Worm (Caenorhabditis elegans): ENCODE results near the gene col-116.

The col-116 gene

ce11 chrIV:8355592-8355991, at the start of gene col-116, which contains the start of gene F17E9.2:
col-116 (plus strand) TSS chrIV:8355906.
F17E9.2 (plus strand) TSS chrIV:8355892.
- TF ChIP-seq elt-2 (tag; optimal IDR thresholded peaks at IDR 0.05): no peak
- no peak for TF ChIP-seq pros-1 (tag; optimal IDR thresholded peaks at IDR 0.05)
- no peak for TF ChIP-seq fax-1 (tag; optimal IDR thresholded peaks at IDR 0.05)
- TF ChIP-seq hlh-6 (tag; optimal IDR thresholded peaks at IDR 0.05): no peak
- no peak for TF ChIP-seq sdc-2 (tag; optimal IDR thresholded peaks at IDR 0.05)
- TF ChIP-seq hlh-13 (GFP tag; optimal IDR thresholded peaks at IDR 0.05): no peak
- TF ChIP-seq ceh-18 (tag; optimal IDR thresholded peaks at IDR 0.05): no peak
- TF ChIP-seq ref-2 (tag; optimal IDR thresholded peaks at IDR 0.05): no peak
- no peak for TF ChIP-seq ama-1 (optimal IDR thresholded peaks at IDR 0.05)
- TF ChIP-seq sox-4 (tag; optimal IDR thresholded peaks at IDR 0.05): no peak
- no peak for TF ChIP-seq npax-4 (tag; optimal IDR thresholded peaks at IDR 0.05)
- no peak for TF ChIP-seq ceh-14 (tag; optimal IDR thresholded peaks at IDR 0.05)
- no peak for TF ChIP-seq lin-11 (tag; optimal IDR thresholded peaks at IDR 0.05)
- TF ChIP-seq ceh-9 (tag; optimal IDR thresholded peaks at IDR 0.05): no peak
- TF ChIP-seq ceh-45 (GFP tag; IDR thresholded peaks at IDR 0.05): no peak
- TF ChIP-seq F13H6.1 (tag; optimal IDR thresholded peaks at IDR 0.05): no peak
- TF ChIP-seq pag-3 (tag; optimal IDR thresholded peaks at IDR 0.05; ENCODE audit: borderline replicate concordance): no peak
- TF ChIP-seq mec-3 (tag; optimal IDR thresholded peaks at IDR 0.05; ENCODE audit: borderline replicate concordance): no peak

ce11 chrIV:8307408-8307807, 48.3 kb upstream of the col-116 start:
- TF ChIP-seq dmd-4 (tag; optimal IDR thresholded peaks at IDR 0.05; ENCODE audit: borderline replicate concordance) (no peak), ref-2 (tag; optimal IDR thresholded peaks at IDR 0.05) (no peak), lim-6 (tag; optimal IDR thresholded peaks at IDR 0.05) (no peak), odd-2 (tag; optimal IDR thresholded peaks at IDR 0.05) (no peak)

DNA sequence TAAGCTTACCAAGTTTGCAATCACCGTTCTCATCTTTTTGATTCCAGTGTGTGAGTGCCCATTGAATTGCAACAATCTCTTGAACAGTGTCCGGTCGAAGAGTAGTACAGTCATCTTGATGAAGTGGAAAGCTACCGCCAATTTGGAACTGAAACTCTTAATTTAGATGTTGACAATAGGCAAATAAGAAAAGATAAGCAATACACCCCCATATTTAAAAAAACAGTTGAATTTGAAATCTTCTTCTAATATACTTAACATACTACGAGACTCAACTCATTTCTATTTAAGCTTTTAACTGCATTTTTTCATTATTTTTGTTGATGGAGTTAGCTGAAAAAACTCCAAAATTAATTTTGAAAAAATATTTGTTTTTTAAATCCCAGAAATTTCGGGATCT, 43.6 kb upstream of the col-116 start:
- TF ChIP-seq ceh-2 (tag; optimal IDR thresholded peaks at IDR 0.05) (no peak), madf-2 (tag; optimal IDR thresholded peaks at IDR 0.05) (no peak), dve-1 (tag; optimal IDR thresholded peaks at IDR 0.05) (no peak), tbx-2 (tag; optimal IDR thresholded peaks at IDR 0.05) (no peak), ceh-45 (GFP tag; IDR thresholded peaks at IDR 0.05) (no peak), sox-2 (GFP tag; IDR thresholded peaks at IDR 0.05) (no peak), npax-4 (tag; optimal IDR thresholded peaks at IDR 0.05) (no peak), pha-4 (tag; optimal IDR thresholded peaks at IDR 0.05) (no peak), pros-1 (tag; optimal IDR thresholded peaks at IDR 0.05) (no peak), zip-5 (tag; optimal IDR thresholded peaks at IDR 0.05) (no peak), hlh-30 (tag; optimal IDR thresholded peaks at IDR 0.05; ENCODE audit: insufficient read depth) (no peak), tbx-7 (tag; optimal IDR thresholded peaks at IDR 0.05) (no peak)

DNA sequence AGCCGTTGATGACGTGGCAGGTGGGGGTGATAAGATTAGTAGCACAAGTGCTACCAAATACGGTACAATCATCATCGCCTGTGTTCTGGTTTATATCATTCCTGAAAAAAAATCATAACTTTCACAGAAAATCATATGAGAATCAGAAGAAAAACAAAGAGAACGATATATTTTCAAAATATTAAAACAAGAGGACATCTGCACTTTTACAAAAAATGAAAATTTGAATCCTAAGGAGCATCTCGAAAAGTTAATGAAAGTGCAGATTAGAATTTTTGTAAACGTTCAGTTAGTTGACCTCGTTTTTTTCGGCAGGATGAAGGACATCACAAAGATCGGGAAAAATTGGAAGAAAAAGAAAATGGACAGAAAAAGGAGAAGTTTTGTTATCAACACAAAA, 42.9 kb upstream of the col-116 start, which contains the start of gene F35H10.10:
Gene F35H10.10, minus strand, starts transcription at position 101 of the 400 bp plus-strand sequence.
- no peak for TF ChIP-seq lin-11 (tag; optimal IDR thresholded peaks at IDR 0.05)
- no peak for TF ChIP-seq eyg-1 (tag; optimal IDR thresholded peaks at IDR 0.05)
- TF ChIP-seq madf-2 (tag; optimal IDR thresholded peaks at IDR 0.05): no peak
- TF ChIP-seq fkh-10 (GFP tag; optimal IDR thresholded peaks at IDR 0.05): no peak
- TF ChIP-seq ceh-45 (GFP tag; IDR thresholded peaks at IDR 0.05): no peak
- no peak for TF ChIP-seq tbx-2 (tag; optimal IDR thresholded peaks at IDR 0.05)
- no peak for TF ChIP-seq ceh-14 (tag; optimal IDR thresholded peaks at IDR 0.05)
- no peak for TF ChIP-seq npax-4 (tag; optimal IDR thresholded peaks at IDR 0.05)
- TF ChIP-seq hlh-15 (tag; optimal IDR thresholded peaks at IDR 0.05): no peak
- TF ChIP-seq tbx-7 (tag; optimal IDR thresholded peaks at IDR 0.05): no peak
- TF ChIP-seq sox-4 (tag; optimal IDR thresholded peaks at IDR 0.05): no peak
- TF ChIP-seq hlh-8 (tag; optimal IDR thresholded peaks at IDR 0.05): no peak
- TF ChIP-seq ttx-3 (tag; optimal IDR thresholded peaks at IDR 0.05): no peak
- TF ChIP-seq ceh-31 (tag; optimal IDR thresholded peaks at IDR 0.05): no peak
- no peak for TF ChIP-seq nhr-11 (tag; optimal IDR thresholded peaks at IDR 0.05)
- TF ChIP-seq ceh-9 (tag; optimal IDR thresholded peaks at IDR 0.05): no peak
- TF ChIP-seq pha-4 (tag; optimal IDR thresholded peaks at IDR 0.05): no peak
